Worm (Caenorhabditis elegans): ENCODE results near the gene K07D4.9.

The K07D4.9 gene

DNA sequence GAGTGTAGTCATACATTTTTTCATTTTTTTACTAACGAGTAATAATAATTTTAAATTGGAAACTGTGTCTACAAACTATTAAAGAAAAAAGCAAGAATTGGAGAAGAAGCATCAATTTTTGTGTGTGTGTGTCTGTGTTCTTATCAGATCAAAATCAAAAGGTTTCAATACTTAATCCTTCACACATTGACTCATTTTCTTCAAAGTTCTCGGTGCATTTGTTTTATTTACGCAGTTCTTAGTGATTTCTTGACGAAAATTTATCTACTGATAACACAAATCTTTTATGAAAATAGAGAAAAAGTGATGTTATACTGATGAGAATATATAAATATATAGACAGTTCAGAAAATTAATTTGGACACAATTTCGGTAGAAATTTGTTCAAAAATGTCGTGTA is 32.4 kb upstream of the K07D4.9 start, which contains the start of gene clc-22:
Gene clc-22 (minus strand): TSS at position 71 of the 400 bp plus-strand sequence.
- TF ChIP-seq elt-2 (tag; optimal IDR thresholded peaks at IDR 0.05): no peak
- TF ChIP-seq rnt-1 (tag; optimal IDR thresholded peaks at IDR 0.05): no peak
- no peak for TF ChIP-seq nhr-232 (tag; optimal IDR thresholded peaks at IDR 0.05)
- TF ChIP-seq syd-9 (tag; optimal IDR thresholded peaks at IDR 0.05): no peak
- no peak for TF ChIP-seq pag-3 (tag; optimal IDR thresholded peaks at IDR 0.05; ENCODE audit: borderline replicate concordance)
- no peak for TF ChIP-seq pqm-1 (tag; optimal IDR thresholded peaks at IDR 0.05)
- no peak for TF ChIP-seq ceh-31 (tag; optimal IDR thresholded peaks at IDR 0.05)
- TF ChIP-seq ceh-9 (tag; optimal IDR thresholded peaks at IDR 0.05): no peak
- TF ChIP-seq ama-1 (optimal IDR thresholded peaks at IDR 0.05): no peak
- no peak for TF ChIP-seq nhr-11 (tag; optimal IDR thresholded peaks at IDR 0.05)
- no peak for TF ChIP-seq ahr-1 (tag; optimal IDR thresholded peaks at IDR 0.05)
- TF ChIP-seq ceh-24 (tag; optimal IDR thresholded peaks at IDR 0.05): no peak
- no peak for TF ChIP-seq ets-4 (tag; optimal IDR thresholded peaks at IDR 0.05)
- TF ChIP-seq ceh-45 (GFP tag; IDR thresholded peaks at IDR 0.05): no peak
- no peak for TF ChIP-seq pros-1 (tag; optimal IDR thresholded peaks at IDR 0.05)
- no peak for TF ChIP-seq ceh-34 (tag; optimal IDR thresholded peaks at IDR 0.05)

- TF ChIP-seq ceh-34 (tag; optimal IDR thresholded peaks at IDR 0.05): peak; percentile 66
- no peak for TF ChIP-seq ceh-30 (tag; optimal IDR thresholded peaks at IDR 0.05)
- TF ChIP-seq elt-4 (tag; optimal IDR thresholded peaks at IDR 0.05): no peak
- TF ChIP-seq fkh-10 (GFP tag; optimal IDR thresholded peaks at IDR 0.05): peak; percentile 43
- TF ChIP-seq odd-2 (tag; optimal IDR thresholded peaks at IDR 0.05): no peak
- peak; percentile 28 for TF ChIP-seq nfya-1 (tag; optimal IDR thresholded peaks at IDR 0.05)
- peak; percentile 35 for TF ChIP-seq C08G9.2 (tag; optimal IDR thresholded peaks at IDR 0.05)
- TF ChIP-seq ceh-31 (tag; optimal IDR thresholded peaks at IDR 0.05): peak; percentile 71
- TF ChIP-seq ceh-48 (tag; optimal IDR thresholded peaks at IDR 0.05): peak; percentile 18
- peak; percentile 66 for TF ChIP-seq ref-2 (tag; optimal IDR thresholded peaks at IDR 0.05)
- TF ChIP-seq sdc-2 (tag; optimal IDR thresholded peaks at IDR 0.05): peak; percentile 24
- peak; percentile 94 for TF ChIP-seq unc-42 (tag; optimal IDR thresholded peaks at IDR 0.05)
- no peak for TF ChIP-seq npax-4 (tag; optimal IDR thresholded peaks at IDR 0.05)
- TF ChIP-seq ceh-2 (tag; optimal IDR thresholded peaks at IDR 0.05): no peak
- peak; percentile 7 for TF ChIP-seq ceh-6 (GFP tag; optimal IDR thresholded peaks at IDR 0.05)
- peak; percentile 27 for TF ChIP-seq ceh-19 (GFP tag; optimal IDR thresholded peaks at IDR 0.05)
- peak; percentile 59 for TF ChIP-seq tbx-2 (tag; optimal IDR thresholded peaks at IDR 0.05)
- peak; percentile 38 for TF ChIP-seq ceh-14 (tag; optimal IDR thresholded peaks at IDR 0.05)
Observed at ce11 chrII:3999537-3999936, 28.8 kb upstream of the K07D4.9 start.

- TF ChIP-seq ceh-24 (tag; optimal IDR thresholded peaks at IDR 0.05) (no peak), C08G9.2 (tag; optimal IDR thresholded peaks at IDR 0.05) (no peak), tbx-2 (tag; optimal IDR thresholded peaks at IDR 0.05) (no peak), lim-6 (tag; optimal IDR thresholded peaks at IDR 0.05) (no peak), ceh-48 (tag; optimal IDR thresholded peaks at IDR 0.05) (no peak), ceh-14 (tag; optimal IDR thresholded peaks at IDR 0.05) (no peak), hlh-15 (tag; optimal IDR thresholded peaks at IDR 0.05) (no peak), syd-9 (tag; optimal IDR thresholded peaks at IDR 0.05) (no peak), mec-3 (tag; optimal IDR thresholded peaks at IDR 0.05; ENCODE audit: borderline replicate concordance) (no peak), dve-1 (tag; optimal IDR thresholded peaks at IDR 0.05) (no peak), pqm-1 (tag; optimal IDR thresholded peaks at IDR 0.05) (no peak), nfya-1 (tag; optimal IDR thresholded peaks at IDR 0.05) (no peak), ceh-18 (tag; optimal IDR thresholded peaks at IDR 0.05) (no peak), Y22D7AL.16 (tag; optimal IDR thresholded peaks at IDR 0.05) (no peak), pax-1 (tag; optimal IDR thresholded peaks at IDR 0.05) (no peak), ceh-22 (tag; optimal IDR thresholded peaks at IDR 0.05) (no peak), ahr-1 (tag; optimal IDR thresholded peaks at IDR 0.05) (no peak)
Observed at ce11 chrII:4000430-4000829, 27.9 kb upstream of the K07D4.9 start.
